Worm (Caenorhabditis elegans) whole organism, L2 larva: ENCODE measurements around the gene ZC374.2.

ENCODE experiments used
- ceh-82 ChIP-seq: fragments of 150-350 bp; optimal IDR thresholded peaks from 2 replicates; lab custom pipeline; 2014; ENCODE audit warnings: missing biosample characterization, missing genetic modification characterization
- lin-13 ChIP-seq: fragments of 150-350 bp; optimal IDR thresholded peaks from 2 replicates; lab custom pipeline; 2014; ENCODE audit warnings: missing biosample characterization, missing genetic modification reagents, missing genetic modification characterization
- lin-39 ChIP-seq: fragments of 150-350 bp; optimal IDR thresholded peaks from 2 replicates; lab custom pipeline; 2014; ENCODE audit warnings: missing biosample characterization, missing genetic modification reagents, missing genetic modification characterization
- nhr-10 ChIP-seq: sonication (generic microtip); optimal IDR thresholded peaks from 2 replicates; lab custom pipeline; 2017; ENCODE audit warnings: missing biosample characterization, missing genetic modification characterization
- nhr-11 ChIP-seq: fragments of 150-350 bp; optimal IDR thresholded peaks from 2 replicates; lab custom pipeline; 2014; ENCODE audit warnings: missing biosample characterization, missing genetic modification characterization
- nhr-237 ChIP-seq: fragments of 150-350 bp; optimal IDR thresholded peaks from 2 replicates; lab custom pipeline; 2014; ENCODE audit warnings: missing biosample characterization, missing genetic modification characterization
- nhr-25 ChIP-seq: fragments of 150-350 bp; sonication (generic microtip); optimal IDR thresholded peaks from 3 replicates; lab custom pipeline; 2014; ENCODE audit warnings: missing biosample characterization, missing genetic modification characterization
- sem-4 ChIP-seq: fragments of 150-350 bp; optimal IDR thresholded peaks from 2 replicates; lab custom pipeline; 2014; ENCODE audit warnings: missing biosample characterization, missing genetic modification reagents, missing genetic modification characterization
- snpc-4 ChIP-seq: fragments of 150-350 bp; optimal IDR thresholded peaks from 2 replicates; lab custom pipeline; 2014; ENCODE audit warnings: missing biosample characterization, missing genetic modification characterization
- unc-39 ChIP-seq: fragments of 150-350 bp; optimal IDR thresholded peaks from 2 replicates; lab custom pipeline; 2014; ENCODE audit warnings: missing biosample characterization, missing genetic modification characterization
- unc-55 ChIP-seq: fragments of 150-350 bp; sonication (generic microtip); optimal IDR thresholded peaks from 3 replicates; lab custom pipeline; 2014; ENCODE audit warnings: missing biosample characterization, missing genetic modification reagents, missing genetic modification characterization
- unc-62 ChIP-seq: fragments of 150-350 bp; optimal IDR thresholded peaks from 2 replicates; lab custom pipeline; 2014; ENCODE audit warnings: missing biosample characterization, missing genetic modification reagents, missing genetic modification characterization

- TF ChIP-seq unc-39 (tag; lab: Kevin White, UChicago) (no peak), unc-62 (GFP tag; lab: Kevin White, UChicago) (no peak), snpc-4 (tag; lab: Kevin White, UChicago) (no peak), ceh-82 (tag; lab: Kevin White, UChicago) (no peak), lin-39 (tag; lab: Kevin White, UChicago) (no peak), sem-4 (tag; lab: Kevin White, UChicago) (no peak), unc-55 (GFP tag; lab: Kevin White, UChicago) (no peak), lin-13 (GFP tag; lab: Kevin White, UChicago) (no peak), nhr-10 (tag; lab: Kevin White, UChicago) (no peak), nhr-237 (tag; lab: Kevin White, UChicago) (no peak), nhr-11 (tag; lab: Kevin White, UChicago) (no peak), nhr-25 (tag; lab: Kevin White, UChicago) (no peak)
These were observed 11.1 kb upstream of the ZC374.2 start, which contains the start of gene ZC373.2 for ce11 chrX:10058332-10058731.
